Fruit fly (Drosophila melanogaster) whole organism, embryonic: ENCODE data around the gene H.

Experiments used
- ATbp ChIP-seq: fragments of 200-800 bp; sonication (Bioruptor generic); optimal IDR thresholded peaks from 2 replicates; lab custom pipeline; 2017; ENCODE audit warnings: missing biosample characterization, mild to moderate bottlenecking, missing genetic modification characterization, missing genetic modification reagents
- CG11093 ChIP-seq: fragments of 200-800 bp; sonication (Bioruptor generic); IDR thresholded peaks from 3 replicates; pipeline ENCODE4 v1.3.6; 2022; ENCODE audit warnings: missing biosample characterization, missing genetic modification characterization
- CG12219 ChIP-seq: fragments of 200-800 bp; sonication (Bioruptor generic); optimal IDR thresholded peaks from 3 replicates; lab custom pipeline; 2018; ENCODE audit warnings: missing biosample characterization, mild to moderate bottlenecking, missing genetic modification characterization
- CG12236 ChIP-seq: fragments of 200-800 bp; sonication (Bioruptor generic); optimal IDR thresholded peaks from 2 replicates; lab custom pipeline; 2016; ENCODE audit warnings: missing biosample characterization, missing genetic modification characterization
- CG14710 ChIP-seq: fragments of 200-800 bp; sonication (Bioruptor generic); optimal IDR thresholded peaks from 3 replicates; lab custom pipeline; 2019; ENCODE audit warnings: missing biosample characterization, mild to moderate bottlenecking, missing genetic modification characterization, moderate library complexity
- CG15514 ChIP-seq: fragments of 200-800 bp; sonication (Bioruptor generic); optimal IDR thresholded peaks from 3 replicates; lab custom pipeline; 2017; ENCODE audit warnings: missing biosample characterization, missing genetic modification characterization, mild to moderate bottlenecking, moderate library complexity, missing genetic modification reagents
- CG33557 ChIP-seq: fragments of 200-800 bp; sonication (Bioruptor generic); optimal IDR thresholded peaks from 2 replicates; lab custom pipeline; 2019; ENCODE audit warnings: missing biosample characterization, mild to moderate bottlenecking, missing genetic modification characterization, moderate library complexity
- CG7372 ChIP-seq: fragments of 200-800 bp; sonication (Bioruptor generic); IDR thresholded peaks from 2 replicates; pipeline ENCODE4 v1.3.6; 2022; ENCODE audit warnings: missing biosample characterization, missing genetic modification characterization
- CG7963 ChIP-seq: fragments of 200-800 bp; sonication (Bioruptor generic); IDR thresholded peaks from 3 replicates; pipeline ENCODE4 v1.3.6; 2022; ENCODE audit warnings: missing biosample characterization, missing genetic modification characterization; ENCODE audit not compliant: partially characterized antibody
- CHES-1-like ChIP-seq: fragments of 200-800 bp; sonication (Bioruptor generic); optimal IDR thresholded peaks from 2 replicates; lab custom pipeline; 2016; ENCODE audit warnings: missing biosample characterization, missing genetic modification characterization
- Ets65A ChIP-seq: fragments of 200-800 bp; sonication (Bioruptor generic); peaks from one replicate; lab custom pipeline; 2016; ENCODE audit warnings: missing biosample characterization, missing genetic modification characterization
- HHEX ChIP-seq: fragments of 200-800 bp; sonication (Bioruptor generic); optimal IDR thresholded peaks from 3 replicates; lab custom pipeline; 2017; ENCODE audit warnings: missing biosample characterization, mild to moderate bottlenecking, missing genetic modification characterization, missing genetic modification reagents
- HLH4C ChIP-seq: fragments of 200-800 bp; sonication (Bioruptor generic); IDR thresholded peaks from 3 replicates; pipeline ENCODE4 v1.3.6; 2022; ENCODE audit warnings: missing biosample characterization, missing genetic modification characterization; ENCODE audit not compliant: partially characterized antibody
- HLHmδ ChIP-seq: fragments of 200-800 bp; sonication (Bioruptor generic); optimal IDR thresholded peaks from 2 replicates; lab custom pipeline; 2018; ENCODE audit warnings: missing biosample characterization, mild to moderate bottlenecking, missing genetic modification characterization, moderate library complexity
- Hr39 ChIP-seq: fragments of >200 bp; optimal IDR thresholded peaks from 2 replicates; lab custom pipeline; 2017
- MBD-R2 ChIP-seq: fragments of 200-800 bp; sonication (Bioruptor generic); IDR thresholded peaks from 2 replicates; pipeline ENCODE4 v1.3.6; 2022; ENCODE audit warnings: missing biosample characterization, missing genetic modification characterization
- Med ChIP-seq: fragments of 200-800 bp; sonication (Bioruptor generic); peaks from one replicate; lab custom pipeline; 2016; ENCODE audit warnings: missing biosample characterization, missing genetic modification characterization, mild to moderate bottlenecking, inconsistent platforms, moderate library complexity
- NC2α ChIP-seq: fragments of 200-800 bp; sonication (Bioruptor generic); optimal IDR thresholded peaks from 2 replicates; lab custom pipeline; 2016; ENCODE audit warnings: missing biosample characterization, missing genetic modification characterization
- ara ChIP-seq: fragments of 200-800 bp; sonication (Bioruptor generic); IDR thresholded peaks from 2 replicates; pipeline ENCODE4 v1.3.6; 2022; ENCODE audit warnings: missing biosample characterization, missing genetic modification characterization
- bab2 ChIP-seq: fragments of 200-800 bp; sonication (Bioruptor generic); optimal IDR thresholded peaks from 2 replicates; lab custom pipeline; 2016; ENCODE audit warnings: missing biosample characterization, missing genetic modification characterization
- bbx ChIP-seq: fragments of 200-800 bp; sonication (Bioruptor generic); IDR thresholded peaks from 2 replicates; pipeline ENCODE4 v1.3.6; 2022; ENCODE audit warnings: missing biosample characterization, missing genetic modification characterization; ENCODE audit not compliant: partially characterized antibody
- ci ChIP-seq: fragments of 200-800 bp; sonication (Bioruptor generic); IDR thresholded peaks from 3 replicates; pipeline ENCODE4 v1.3.6; 2022; ENCODE audit warnings: missing biosample characterization, missing genetic modification characterization
- crc ChIP-seq: fragments of 200-800 bp; sonication (Bioruptor generic); optimal IDR thresholded peaks from 2 replicates; lab custom pipeline; 2016; ENCODE audit warnings: missing biosample characterization, missing genetic modification characterization
- croc ChIP-seq: fragments of 200-800 bp; sonication (Bioruptor generic); conservative IDR thresholded peaks from 3 replicates; pipeline ENCODE4 v1.3.6; 2022; ENCODE audit warnings: missing biosample characterization, missing genetic modification characterization
- cwo ChIP-seq: fragments of 200-800 bp; sonication (Bioruptor generic); optimal IDR thresholded peaks from 3 replicates; lab custom pipeline; 2017; ENCODE audit warnings: missing biosample characterization, missing genetic modification characterization, mild to moderate bottlenecking, moderate library complexity, missing genetic modification reagents
- danr ChIP-seq: fragments of 200-800 bp; sonication (Bioruptor generic); IDR thresholded peaks from 2 replicates; pipeline ENCODE4 v1.3.6; 2022; ENCODE audit warnings: missing biosample characterization, missing genetic modification characterization
- ftz-f1 ChIP-seq: fragments of 200-800 bp; sonication (Bioruptor generic); optimal IDR thresholded peaks from 2 replicates; lab custom pipeline; 2016; ENCODE audit warnings: missing biosample characterization, missing genetic modification characterization
- lmd ChIP-seq: fragments of 200-800 bp; sonication (Bioruptor generic); IDR thresholded peaks from 2 replicates; pipeline ENCODE4 v1.3.6; 2022; ENCODE audit warnings: missing biosample characterization, missing genetic modification characterization
- nom ChIP-seq: fragments of 200-800 bp; sonication (Bioruptor generic); optimal IDR thresholded peaks from 2 replicates; lab custom pipeline; 2017; ENCODE audit warnings: missing biosample characterization, missing genetic modification characterization, mild to moderate bottlenecking, moderate library complexity, missing genetic modification reagents
- p53 ChIP-seq: fragments of 200-800 bp; sonication (Bioruptor generic); optimal IDR thresholded peaks from 2 replicates; lab custom pipeline; 2016; ENCODE audit warnings: missing biosample characterization, missing genetic modification characterization
- prd ChIP-seq, 3 experiments: fragments of >200 bp in 2 of 3; fragments of 200-800 bp in 1 of 3; sonication (Bioruptor generic) in 1 of 3; optimal IDR thresholded peaks in 2 of 3; IDR thresholded peaks in 1 of 3; 2 replicates in 2 of 3; 3 replicates in 1 of 3; pipeline versions ENCODE4 v1.3.6 to Lab custom; 2017 to 2022; ENCODE audit warnings: missing biosample characterization in 1 of 3, missing genetic modification characterization in 1 of 3
- ro ChIP-seq: fragments of 200-800 bp; sonication (Bioruptor generic); IDR thresholded peaks from 2 replicates; pipeline ENCODE4 v1.3.6; 2022; ENCODE audit warnings: missing biosample characterization, missing genetic modification characterization
- sens-2 ChIP-seq: fragments of 200-800 bp; sonication (Bioruptor generic); IDR thresholded peaks from 2 replicates; pipeline ENCODE4 v1.3.6; 2022; ENCODE audit warnings: missing biosample characterization, missing genetic modification characterization
- sisA ChIP-seq: fragments of 200-800 bp; sonication (Bioruptor generic); IDR thresholded peaks from 2 replicates; pipeline ENCODE4 v1.3.6; 2022; ENCODE audit warnings: missing biosample characterization, missing genetic modification characterization
- trem ChIP-seq: fragments of 200-800 bp; optimal IDR thresholded peaks from 3 replicates; lab custom pipeline; 2019; ENCODE audit warnings: missing biosample characterization, mild to moderate bottlenecking, missing genetic modification characterization, moderate library complexity
- tup ChIP-seq: fragments of 200-800 bp; sonication (Bioruptor generic); optimal IDR thresholded peaks from 2 replicates; lab custom pipeline; 2016; ENCODE audit warnings: missing biosample characterization, mild to moderate bottlenecking, missing genetic modification characterization, moderate library complexity
- usp ChIP-seq: fragments of >200 bp; optimal IDR thresholded peaks from 2 replicates; lab custom pipeline; 2017; ENCODE audit warnings: missing biosample characterization, missing genetic modification characterization
- wor ChIP-seq: fragments of 200-800 bp; sonication (Bioruptor generic); IDR thresholded peaks from 2 replicates; pipeline ENCODE4 v1.3.6; 2022; ENCODE audit warnings: missing biosample characterization, missing genetic modification characterization

The H gene

DNA sequence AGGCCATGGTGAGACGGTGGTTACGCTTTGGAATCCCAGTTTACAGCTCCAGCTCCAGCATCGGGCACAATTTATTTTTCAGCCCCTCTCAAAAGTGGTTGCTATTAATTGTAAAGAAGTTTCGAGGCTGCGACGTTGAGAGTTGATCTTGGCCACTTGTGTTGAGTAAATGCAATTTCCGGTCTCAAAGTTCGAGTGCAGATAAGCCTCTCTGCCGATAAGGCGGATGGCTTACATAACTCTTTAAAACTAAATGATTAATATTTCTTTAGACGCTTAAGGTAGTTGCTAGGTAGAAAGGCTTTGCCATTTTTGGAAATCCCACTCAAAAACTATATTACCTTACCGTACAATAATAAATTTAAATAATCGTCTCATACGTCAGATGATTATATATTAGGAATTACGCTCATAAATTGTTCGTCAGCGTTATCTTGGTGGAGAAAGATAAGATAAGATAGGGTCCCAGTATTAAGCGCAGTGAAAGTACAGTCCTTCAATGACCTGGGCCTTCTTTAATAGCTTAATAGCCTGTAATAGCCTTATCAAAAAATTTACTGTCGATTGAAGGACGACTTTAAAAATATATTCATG is 16.1 kb upstream of the H start (continued):
- TF ChIP-seq CG7963 (no peak), HLHmδ (GFP tag; lab: Kevin White, UChicago) (no peak), bab2 (GFP tag; lab: Kevin White, UChicago) (no peak), Med (peak; percentile 24), CHES-1-like (no peak), crc (GFP tag; lab: Kevin White, UChicago) (no peak), sens-2 (GFP tag; lab: Robert Waterston, UW) (0 out of 2 replicates have a peak, but pooled peaks have one; percentile 12), MBD-R2 (GFP tag; lab: Robert Waterston, UW) (no peak), ara (GFP tag; lab: Robert Waterston, UW) (no peak), usp (no peak), ftz-f1 (GFP tag; lab: Kevin White, UChicago) (no peak), ATbp (GFP tag; lab: Kevin White, UChicago) (no peak), nom (peak; percentile 51), croc (no peak), NC2α (GFP tag; lab: Kevin White, UChicago) (no peak), p53 (GFP tag; lab: Kevin White, UChicago) (no peak), CG15514 (GFP tag; lab: Kevin White, UChicago) (no peak), ro (no peak), HHEX (GFP tag; lab: Kevin White, UChicago) (no peak), CG33557 (GFP tag; lab: Kevin White, UChicago) (no peak), ci (peak; percentile 13; the same call in 1 of the 3 replicates), CG12236 (GFP tag; lab: Kevin White, UChicago) (no peak), bbx (GFP tag; lab: Robert Waterston, UW) (no peak), cwo (GFP tag; lab: Kevin White, UChicago) (no peak)

DNA sequence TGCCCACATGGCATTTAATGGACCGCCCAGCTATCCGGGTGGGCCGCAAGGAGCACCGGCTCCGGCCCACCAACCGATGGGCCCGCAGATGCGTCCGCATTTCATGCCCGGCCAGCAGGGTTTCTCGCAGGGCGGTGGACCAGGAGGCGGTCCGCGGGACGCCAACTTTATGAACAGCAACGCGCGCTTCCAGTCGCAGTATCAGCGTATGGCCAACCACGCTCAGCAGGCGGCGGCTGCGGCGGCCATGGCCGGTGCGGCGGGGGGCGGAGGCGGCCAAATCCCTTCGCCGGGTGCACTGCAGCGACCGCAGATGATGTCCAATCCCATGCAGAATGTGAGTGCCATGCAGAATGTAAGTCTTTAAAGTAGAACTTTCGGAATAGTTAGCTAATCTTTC is 13.5 kb upstream of the H start:
- TF ChIP-seq sisA (GFP tag; lab: Robert Waterston, UW) = 0 out of 2 replicates have a peak, but pooled peaks have one; percentile 7
- no peak for TF ChIP-seq CG14710 (tag; lab: Kevin White, UChicago)
- no peak for TF ChIP-seq tup (GFP tag; lab: Kevin White, UChicago)
- no peak for TF ChIP-seq CG12219
- TF ChIP-seq danr (GFP tag; lab: Robert Waterston, UW) = no peak
- TF ChIP-seq Hr39 = peak; percentile 40
- no peak for TF ChIP-seq wor (GFP tag; lab: Robert Waterston, UW)
- 0 out of 3 replicates have a peak, but pooled peaks have one; percentile 21 for TF ChIP-seq CG11093 (GFP tag; lab: Robert Waterston, UW)
- TF ChIP-seq Ets65A = peak; percentile 71
- TF ChIP-seq prd (optimal IDR thresholded peaks at IDR 0.05; lab: Kevin White, UChicago) = no peak
- TF ChIP-seq prd (GFP tag; IDR thresholded peaks at IDR 0.05; lab: Robert Waterston, UW) = peak; percentile 35; the same call in 1 of the 3 replicates
- TF ChIP-seq, all 482 proteins: peak for 5

- TF ChIP-seq CG7372 (GFP tag; lab: Robert Waterston, UW) (no peak), HLH4C (GFP tag; lab: Robert Waterston, UW) (0 out of 3 replicates have a peak, but pooled peaks have one; percentile 18), trem (tag; lab: Kevin White, UChicago) (no peak), lmd (0 out of 2 replicates have a peak, but pooled peaks have one; percentile 17)
Observed at dm6 chr3R:20616801-20617200, 4.9 kb upstream of the H start, which contains the start of gene CG15923. CG15923 (minus strand) TSS chr3R:20616901.
